Fruit fly (Drosophila melanogaster) whole organism, pupa: ENCODE measurements around the gene CG43078.

Experiments used
- CG10348 ChIP-seq: fragments of 200-800 bp; sonication (Bioruptor generic); IDR thresholded peaks from 2 replicates; pipeline ENCODE4 v1.3.6; 2022; ENCODE audit warnings: missing biosample characterization, missing genetic modification characterization
- CG12605 ChIP-seq: fragments of 200-800 bp; sonication (Bioruptor generic); IDR thresholded peaks from 2 replicates; pipeline ENCODE4 v1.3.6; 2022; ENCODE audit warnings: missing biosample characterization, missing genetic modification characterization
- CG13204 ChIP-seq: fragments of 200-800 bp; sonication (Bioruptor generic); optimal IDR thresholded peaks from 2 replicates; lab custom pipeline; 2018; ENCODE audit warnings: missing biosample characterization, mild to moderate bottlenecking, missing genetic modification characterization, moderate library complexity
- CG14655 ChIP-seq: fragments of 200-800 bp; sonication (Bioruptor generic); optimal IDR thresholded peaks from 3 replicates; lab custom pipeline; 2017; ENCODE audit warnings: mild to moderate bottlenecking, missing biosample characterization, missing genetic modification reagents, missing genetic modification characterization
- CG15710 ChIP-seq: fragments of 200-800 bp; sonication (Bioruptor generic); optimal IDR thresholded peaks from 2 replicates; lab custom pipeline; 2018; ENCODE audit warnings: missing biosample characterization, mild to moderate bottlenecking, missing genetic modification characterization, moderate library complexity
- CG17806 ChIP-seq: fragments of 200-800 bp; sonication (Bioruptor generic); optimal IDR thresholded peaks from 2 replicates; lab custom pipeline; 2018; ENCODE audit warnings: missing biosample characterization, mild to moderate bottlenecking, missing genetic modification characterization, moderate library complexity
- CG32121 ChIP-seq: fragments of 200-800 bp; sonication (Bioruptor generic); IDR thresholded peaks from 2 replicates; pipeline ENCODE4 v1.3.6; 2022; ENCODE audit warnings: missing biosample characterization, missing genetic modification characterization
- CG34367 ChIP-seq: fragments of 200-800 bp; sonication (Bioruptor generic); optimal IDR thresholded peaks from 2 replicates; lab custom pipeline; 2018; ENCODE audit warnings: missing biosample characterization, mild to moderate bottlenecking, missing genetic modification characterization
- CG4496 ChIP-seq: fragments of 200-800 bp; sonication (Bioruptor generic); IDR thresholded peaks from 3 replicates; pipeline ENCODE4 v1.3.6; 2022; ENCODE audit warnings: missing biosample characterization, missing genetic modification characterization
- CG8159 ChIP-seq: fragments of 200-800 bp; sonication (Bioruptor generic); optimal IDR thresholded peaks from 3 replicates; lab custom pipeline; 2018; ENCODE audit warnings: missing biosample characterization, mild to moderate bottlenecking, missing genetic modification characterization, moderate library complexity
- CG8301 ChIP-seq: fragments of 200-800 bp; sonication (Bioruptor generic); optimal IDR thresholded peaks from 2 replicates; lab custom pipeline; 2018; ENCODE audit warnings: missing biosample characterization, mild to moderate bottlenecking, missing genetic modification characterization
- CG9948 ChIP-seq: fragments of 200-800 bp; sonication (Bioruptor generic); optimal IDR thresholded peaks from 2 replicates; lab custom pipeline; 2018; ENCODE audit warnings: missing biosample characterization, mild to moderate bottlenecking, missing genetic modification characterization, moderate library complexity
- D1 ChIP-seq: fragments of 200-800 bp; sonication (Bioruptor generic); optimal IDR thresholded peaks from 2 replicates; lab custom pipeline; 2018; ENCODE audit warnings: missing biosample characterization, mild to moderate bottlenecking, missing genetic modification characterization, moderate library complexity
- EcR ChIP-seq: fragments of 200-800 bp; sonication (Bioruptor generic); optimal IDR thresholded peaks from 3 replicates; lab custom pipeline; 2019; ENCODE audit warnings: missing biosample characterization, missing genetic modification characterization, mild to moderate bottlenecking, moderate library complexity, missing genetic modification reagents
- Ets98B ChIP-seq: fragments of 200-800 bp; sonication (Bioruptor generic); IDR thresholded peaks from 2 replicates; pipeline ENCODE4 v1.3.6; 2022; ENCODE audit warnings: missing biosample characterization, missing genetic modification characterization
- Pif1A ChIP-seq: fragments of 200-800 bp; sonication (Bioruptor generic); optimal IDR thresholded peaks from 3 replicates; lab custom pipeline; 2016; ENCODE audit warnings: missing biosample characterization, missing genetic modification characterization
- Pif1B ChIP-seq: fragments of 200-800 bp; sonication (Bioruptor generic); optimal IDR thresholded peaks from 3 replicates; lab custom pipeline; 2016; ENCODE audit warnings: missing biosample characterization, missing genetic modification characterization
- Snoo ChIP-seq: fragments of 200-800 bp; sonication (Bioruptor generic); optimal IDR thresholded peaks from 3 replicates; lab custom pipeline; 2017; ENCODE audit warnings: missing biosample characterization, mild to moderate bottlenecking, missing genetic modification characterization, inconsistent platforms
- gl ChIP-seq: fragments of 200-800 bp; sonication (Bioruptor generic); optimal IDR thresholded peaks from 2 replicates; lab custom pipeline; 2018; ENCODE audit warnings: missing biosample characterization, mild to moderate bottlenecking, missing genetic modification characterization
- rn ChIP-seq: fragments of 200-800 bp; sonication (Bioruptor generic); IDR thresholded peaks from 2 replicates; pipeline ENCODE4 v1.3.6; 2022; ENCODE audit warnings: missing biosample characterization, missing genetic modification characterization

CG43078 gene

dm6 chr3L:8557018-8557417 is 19.6 kb upstream of the CG43078 start:
- TF ChIP-seq CG17806 (no peak), CG14655 (GFP tag; lab: Kevin White, UChicago) (no peak)

DNA sequence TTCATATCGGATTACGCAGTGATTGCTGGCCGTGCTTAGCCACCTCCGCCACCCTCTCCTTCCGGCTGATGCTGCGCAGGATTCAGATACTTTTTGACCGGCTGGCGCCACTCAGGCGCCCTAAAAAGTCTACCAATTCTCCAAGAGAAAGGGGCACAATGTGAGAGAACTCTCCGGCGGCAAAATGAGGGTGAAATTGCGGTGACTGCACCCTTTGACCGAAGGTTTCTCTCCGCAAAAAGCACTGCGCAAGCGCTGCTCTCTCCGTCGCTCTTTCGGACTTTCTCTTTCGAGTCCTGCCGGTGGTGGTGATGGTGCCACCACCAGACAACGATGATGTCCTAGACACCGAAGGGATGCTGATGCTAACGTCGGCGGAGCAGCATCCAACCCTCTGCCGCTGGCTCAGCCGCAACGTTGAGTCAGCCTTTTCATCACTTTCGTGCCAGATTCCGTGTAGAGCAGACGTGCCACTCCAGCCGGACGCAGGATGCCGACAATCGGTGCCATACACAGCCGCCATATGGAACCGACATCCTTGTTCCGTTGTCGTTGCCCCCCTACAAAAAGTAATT is 16.8 kb upstream of the CG43078 start:
- TF ChIP-seq Snoo (tag; lab: Kevin White, UChicago) (no peak), D1 (tag; lab: Kevin White, UChicago) (no peak), CG4496 (GFP tag; lab: Robert Waterston, UW) (no peak), CG12605 (GFP tag; lab: Robert Waterston, UW) (no peak), CG8301 (no peak), CG13204 (GFP tag; lab: Kevin White, UChicago) (no peak), gl (tag; lab: Kevin White, UChicago) (no peak), CG10348 (GFP tag; lab: Robert Waterston, UW) (no peak), CG9948 (tag; lab: Kevin White, UChicago) (no peak), CG8159 (tag; lab: Kevin White, UChicago) (no peak), CG34367 (tag; lab: Kevin White, UChicago) (no peak), Ets98B (no peak), rn (GFP tag; lab: Robert Waterston, UW) (no peak), CG15710 (no peak), CG32121 (no peak), EcR (no peak), CG17806 (no peak), Pif1B (GFP tag; lab: Kevin White, UChicago) (no peak)

dm6 chr3L:8560637-8561036 is 16.0 kb upstream of the CG43078 start:
- no peak for TF ChIP-seq CG9948 (tag; lab: Kevin White, UChicago)
- no peak for TF ChIP-seq D1 (tag; lab: Kevin White, UChicago)
- no peak for TF ChIP-seq CG8301
- TF ChIP-seq CG4496 (GFP tag; lab: Robert Waterston, UW): no peak
- no peak for TF ChIP-seq CG14655 (GFP tag; lab: Kevin White, UChicago)
- TF ChIP-seq CG17806: no peak
- TF ChIP-seq rn (GFP tag; lab: Robert Waterston, UW): no peak
- no peak for TF ChIP-seq CG12605 (GFP tag; lab: Robert Waterston, UW)
- no peak for TF ChIP-seq Snoo (tag; lab: Kevin White, UChicago)
- no peak for TF ChIP-seq Pif1A
- TF ChIP-seq CG15710: no peak
- no peak for TF ChIP-seq CG13204 (GFP tag; lab: Kevin White, UChicago)

DNA sequence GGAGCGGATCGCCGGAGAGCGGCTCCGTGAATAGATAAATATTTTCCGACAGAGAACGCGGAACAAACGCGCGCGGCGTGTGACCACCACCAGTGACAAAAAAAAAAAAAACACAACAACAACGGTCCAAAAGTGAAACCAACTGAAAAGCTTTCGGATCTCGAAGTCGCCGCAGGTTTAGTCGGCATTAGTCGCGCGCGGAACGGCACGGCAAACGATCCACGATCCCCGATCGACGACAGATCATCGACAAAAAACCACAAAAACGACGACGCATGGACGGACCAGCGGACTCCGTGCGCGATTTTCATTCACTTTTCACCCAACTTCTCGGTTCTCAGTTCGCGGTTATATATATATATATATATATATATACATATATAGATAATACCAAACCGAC is 1.9 kb downstream of the CG43078 start:
- no peak for TF ChIP-seq CG32121
- TF ChIP-seq CG8159 (tag; lab: Kevin White, UChicago): no peak
- 0 out of 2 replicates have a peak, but pooled peaks have one; percentile 27 for TF ChIP-seq Ets98B
- no peak for TF ChIP-seq CG14655 (GFP tag; lab: Kevin White, UChicago)
- no peak for TF ChIP-seq CG13204 (GFP tag; lab: Kevin White, UChicago)
- no peak for TF ChIP-seq CG10348 (GFP tag; lab: Robert Waterston, UW)
- peak; percentile 36; the same call in 1 of the 3 replicates for TF ChIP-seq CG4496 (GFP tag; lab: Robert Waterston, UW)
- TF ChIP-seq EcR: no peak
- no peak for TF ChIP-seq CG15710
- no peak for TF ChIP-seq Snoo (tag; lab: Kevin White, UChicago)
- TF ChIP-seq, all 21 proteins: peak for 2

- TF ChIP-seq CG4496 (GFP tag; lab: Robert Waterston, UW): no peak
- no peak for TF ChIP-seq CG12605 (GFP tag; lab: Robert Waterston, UW)
- no peak for TF ChIP-seq rn (GFP tag; lab: Robert Waterston, UW)
- no peak for TF ChIP-seq CG17806
- no peak for TF ChIP-seq CG32121
- TF ChIP-seq Pif1A: no peak
- TF ChIP-seq, all 21 proteins: peak for 0
Measured at dm6 chr3L:8579513-8579912, 2.9 kb downstream of the CG43078 start.

- TF ChIP-seq CG13204 (GFP tag; lab: Kevin White, UChicago): no peak
- TF ChIP-seq CG15710: no peak
- no peak for TF ChIP-seq Ets98B
- TF ChIP-seq CG17806: no peak
- no peak for TF ChIP-seq gl (tag; lab: Kevin White, UChicago)
Measured at dm6 chr3L:8580780-8581179, 4.2 kb downstream of the CG43078 start.

DNA sequence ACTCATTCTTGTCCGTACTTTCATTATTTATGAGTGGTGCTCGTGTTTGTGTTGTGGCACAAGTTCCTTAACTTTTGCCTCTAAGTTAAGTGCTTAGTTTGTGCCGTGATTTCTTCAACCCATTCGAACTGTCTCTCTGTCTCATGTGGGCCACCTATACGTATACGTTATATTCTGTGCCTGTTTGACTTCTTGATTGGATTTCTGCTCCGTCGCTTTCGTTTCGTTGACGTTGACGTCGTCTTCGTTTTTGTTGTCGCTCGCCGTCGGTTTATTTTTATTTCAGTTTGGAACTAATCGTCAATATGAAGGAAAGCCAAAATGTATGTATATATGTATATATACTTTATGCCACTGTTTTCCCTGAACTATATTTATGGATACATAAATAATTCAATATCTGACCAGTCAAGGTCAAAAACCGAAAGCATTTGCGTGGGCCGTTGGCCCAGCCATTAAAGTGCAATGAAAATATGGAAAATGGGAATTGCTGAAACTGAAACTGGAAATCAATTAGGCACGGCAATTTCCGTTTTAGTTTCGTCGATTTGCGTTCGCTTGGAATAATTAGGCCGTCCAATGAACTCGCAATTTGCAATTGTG is 5.6 kb downstream of the CG43078 start:
- TF ChIP-seq Snoo (tag; lab: Kevin White, UChicago): no peak

DNA sequence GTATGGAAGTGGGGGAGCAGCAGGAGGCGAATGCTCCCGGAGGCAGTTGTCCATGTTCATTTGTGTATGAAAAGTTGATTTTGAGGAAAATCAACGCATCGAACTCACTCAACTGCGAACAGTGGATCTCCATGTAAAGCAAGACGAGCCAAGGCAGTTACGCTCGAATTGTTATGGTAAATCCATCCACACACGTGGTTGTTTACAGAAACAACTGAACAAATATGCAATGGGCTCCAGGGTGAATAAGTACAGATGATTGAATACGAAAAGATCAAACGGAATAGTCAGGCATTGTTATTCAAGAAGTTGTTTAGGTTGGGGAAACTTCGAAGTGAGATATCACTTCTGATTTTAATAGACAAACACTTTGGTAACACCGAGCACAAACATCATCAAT is 7.5 kb downstream of the CG43078 start:
- TF ChIP-seq CG8301: no peak
- no peak for TF ChIP-seq CG4496 (GFP tag; lab: Robert Waterston, UW)
- TF ChIP-seq Ets98B: no peak
- TF ChIP-seq Pif1A: no peak
- TF ChIP-seq CG32121: no peak
- TF ChIP-seq Pif1B (GFP tag; lab: Kevin White, UChicago): no peak
- TF ChIP-seq CG34367 (tag; lab: Kevin White, UChicago): no peak
